Fruit fly (Drosophila melanogaster) whole organism, embryonic: ENCODE data around the gene ca.

ENCODE experiments used
- Atf6 ChIP-seq: fragments of 200-800 bp; sonication (Bioruptor generic); IDR thresholded peaks from 2 replicates; pipeline ENCODE4 v1.3.6; 2022; ENCODE audit warnings: missing biosample characterization, missing genetic modification characterization
- Bgb ChIP-seq: fragments of 200-800 bp; sonication (Bioruptor generic); IDR thresholded peaks from 2 replicates; pipeline ENCODE4 v1.3.6; 2022; ENCODE audit warnings: missing biosample characterization, missing genetic modification characterization; ENCODE audit not compliant: partially characterized antibody
- CG10147 ChIP-seq: fragments of 200-800 bp; sonication (Bioruptor generic); optimal IDR thresholded peaks from 2 replicates; lab custom pipeline; 2019; ENCODE audit warnings: missing biosample characterization, mild to moderate bottlenecking, missing genetic modification characterization, moderate library complexity
- CG11247 ChIP-seq: fragments of 200-800 bp; sonication (Bioruptor generic); IDR thresholded peaks from 2 replicates; pipeline ENCODE4 v1.3.6; 2022; ENCODE audit warnings: missing biosample characterization, missing genetic modification characterization
- CG13296 ChIP-seq: fragments of 200-800 bp; sonication (Bioruptor generic); optimal IDR thresholded peaks from 3 replicates; lab custom pipeline; 2018; ENCODE audit warnings: missing biosample characterization, mild to moderate bottlenecking, missing genetic modification characterization
- CG2120 ChIP-seq: fragments of 200-800 bp; sonication (Bioruptor generic); optimal IDR thresholded peaks from 3 replicates; lab custom pipeline; 2016; ENCODE audit warnings: missing biosample characterization, missing genetic modification characterization
- CG31224 ChIP-seq: fragments of 200-800 bp; sonication (Bioruptor generic); IDR thresholded peaks from 2 replicates; pipeline ENCODE4 v1.3.6; 2022; ENCODE audit warnings: missing biosample characterization, missing genetic modification characterization
- CG33213 ChIP-seq: fragments of 200-800 bp; sonication (Bioruptor generic); optimal IDR thresholded peaks from 3 replicates; lab custom pipeline; 2016; ENCODE audit warnings: missing biosample characterization, missing genetic modification characterization
- CG3995 ChIP-seq: fragments of 200-800 bp; sonication (Bioruptor generic); optimal IDR thresholded peaks from 3 replicates; lab custom pipeline; 2016; ENCODE audit warnings: missing biosample characterization, missing genetic modification characterization
- CG6175 ChIP-seq: fragments of 200-800 bp; sonication (Bioruptor generic); IDR thresholded peaks from 3 replicates; pipeline ENCODE4 v1.3.6; 2022; ENCODE audit warnings: missing biosample characterization, missing genetic modification characterization
- CG6272 ChIP-seq: fragments of 200-800 bp; sonication (Bioruptor generic); IDR thresholded peaks from 2 replicates; pipeline ENCODE4 v1.3.6; 2022; ENCODE audit warnings: missing biosample characterization, missing genetic modification characterization
- CG6683 ChIP-seq: fragments of 200-800 bp; sonication (Bioruptor generic); optimal IDR thresholded peaks from 2 replicates; lab custom pipeline; 2017; ENCODE audit warnings: missing biosample characterization, mild to moderate bottlenecking, missing genetic modification characterization, missing genetic modification reagents
- CG6854 ChIP-seq: fragments of 200-800 bp; sonication (Bioruptor generic); optimal IDR thresholded peaks from 3 replicates; lab custom pipeline; 2017; ENCODE audit warnings: missing biosample characterization, mild to moderate bottlenecking, missing genetic modification characterization
- CG7963 ChIP-seq: fragments of 200-800 bp; sonication (Bioruptor generic); IDR thresholded peaks from 3 replicates; pipeline ENCODE4 v1.3.6; 2022; ENCODE audit warnings: missing biosample characterization, missing genetic modification characterization; ENCODE audit not compliant: partially characterized antibody
- CG7987 ChIP-seq: fragments of 200-800 bp; sonication (Bioruptor generic); optimal IDR thresholded peaks from 2 replicates; lab custom pipeline; 2018; ENCODE audit warnings: missing biosample characterization, mild to moderate bottlenecking, missing genetic modification characterization, moderate library complexity
- CG9876 ChIP-seq: fragments of 200-800 bp; sonication (Bioruptor generic); optimal IDR thresholded peaks from 2 replicates; lab custom pipeline; 2016; ENCODE audit warnings: missing biosample characterization, missing genetic modification characterization
- Camta ChIP-seq: fragments of 200-800 bp; sonication (Bioruptor generic); optimal IDR thresholded peaks from 2 replicates; lab custom pipeline; 2016; ENCODE audit warnings: missing biosample characterization, missing genetic modification characterization
- CrebB ChIP-seq: fragments of 200-800 bp; sonication (Bioruptor generic); optimal IDR thresholded peaks from 3 replicates; lab custom pipeline; 2018; ENCODE audit warnings: missing biosample characterization, mild to moderate bottlenecking, missing genetic modification characterization
- Elba2 ChIP-seq: fragments of 200-800 bp; sonication (Bioruptor generic); optimal IDR thresholded peaks from 3 replicates; lab custom pipeline; 2016; ENCODE audit warnings: missing biosample characterization, missing genetic modification characterization
- Hr3 ChIP-seq: fragments of 200-800 bp; sonication (Bioruptor generic); optimal IDR thresholded peaks from 3 replicates; lab custom pipeline; 2016; ENCODE audit warnings: missing biosample characterization, missing genetic modification characterization
- Lhr ChIP-seq: fragments of 200-800 bp; sonication (Bioruptor generic); optimal IDR thresholded peaks from 3 replicates; lab custom pipeline; 2017; ENCODE audit warnings: mild to moderate bottlenecking, missing biosample characterization, missing genetic modification reagents, missing genetic modification characterization
- Mad ChIP-seq: fragments of 200-800 bp; sonication (Bioruptor generic); optimal IDR thresholded peaks from 2 replicates; lab custom pipeline; 2016; ENCODE audit warnings: missing biosample characterization, missing genetic modification characterization
- Med ChIP-seq: fragments of 200-800 bp; sonication (Bioruptor generic); peaks from one replicate; lab custom pipeline; 2016; ENCODE audit warnings: missing biosample characterization, missing genetic modification characterization, mild to moderate bottlenecking, inconsistent platforms, moderate library complexity
- Oaz ChIP-seq: fragments of 200-800 bp; sonication (Bioruptor generic); IDR thresholded peaks from 2 replicates; pipeline ENCODE4 v1.3.6; 2022; ENCODE audit warnings: missing biosample characterization, missing genetic modification characterization
- Opbp ChIP-seq: fragments of 200-800 bp; sonication (Bioruptor generic); IDR thresholded peaks from 3 replicates; pipeline ENCODE4 v1.3.6; 2022; ENCODE audit warnings: missing biosample characterization, missing genetic modification characterization; ENCODE audit not compliant: partially characterized antibody
- Side ChIP-seq: fragments of 200-800 bp; sonication (Bioruptor generic); optimal IDR thresholded peaks from 2 replicates; lab custom pipeline; 2016; ENCODE audit warnings: missing biosample characterization, missing genetic modification characterization
- Six4 ChIP-seq: fragments of 200-800 bp; sonication (Bioruptor generic); optimal IDR thresholded peaks from 2 replicates; lab custom pipeline; 2016; ENCODE audit warnings: missing biosample characterization, missing genetic modification characterization
- bbx ChIP-seq: fragments of 200-800 bp; sonication (Bioruptor generic); IDR thresholded peaks from 2 replicates; pipeline ENCODE4 v1.3.6; 2022; ENCODE audit warnings: missing biosample characterization, missing genetic modification characterization; ENCODE audit not compliant: partially characterized antibody
- caup ChIP-seq: fragments of 200-800 bp; sonication (Bioruptor generic); optimal IDR thresholded peaks from 3 replicates; lab custom pipeline; 2017; ENCODE audit warnings: missing biosample characterization, mild to moderate bottlenecking, missing genetic modification characterization, moderate library complexity; ENCODE audit not compliant: severe bottlenecking
- chif ChIP-seq, 2 experiments: fragments of 200-800 bp; sonication (Bioruptor generic); optimal IDR thresholded peaks; 3 replicates each; lab custom pipeline; 2016; ENCODE audit warnings: missing biosample characterization in 2 of 2, missing genetic modification characterization in 2 of 2
- chm ChIP-seq: fragments of 200-800 bp; sonication (Bioruptor generic); IDR thresholded peaks from 2 replicates; pipeline ENCODE4 v1.3.6; 2022; ENCODE audit warnings: missing biosample characterization, missing genetic modification characterization
- chn ChIP-seq: fragments of 200-800 bp; sonication (Bioruptor generic); optimal IDR thresholded peaks from 2 replicates; lab custom pipeline; 2016; ENCODE audit warnings: missing biosample characterization, missing genetic modification characterization
- crp ChIP-seq, 2 experiments: fragments of 200-800 bp; sonication (Bioruptor generic); optimal IDR thresholded peaks; 2 replicates in 1 of 2; 3 replicates in 1 of 2; lab custom pipeline; 2017; ENCODE audit warnings: missing biosample characterization in 2 of 2, missing genetic modification characterization in 2 of 2, mild to moderate bottlenecking in 1 of 2, moderate library complexity in 1 of 2
- fd102C ChIP-seq: fragments of 200-800 bp; sonication (Bioruptor generic); optimal IDR thresholded peaks from 2 replicates; lab custom pipeline; 2018; ENCODE audit warnings: missing biosample characterization, mild to moderate bottlenecking, missing genetic modification characterization, moderate library complexity
- ftz-f1 ChIP-seq: fragments of 200-800 bp; sonication (Bioruptor generic); optimal IDR thresholded peaks from 2 replicates; lab custom pipeline; 2016; ENCODE audit warnings: missing biosample characterization, missing genetic modification characterization
- kah ChIP-seq: fragments of 200-800 bp; sonication (Bioruptor generic); optimal IDR thresholded peaks from 2 replicates; lab custom pipeline; 2018; ENCODE audit warnings: missing biosample characterization, mild to moderate bottlenecking, missing genetic modification characterization
- kni ChIP-seq: fragments of 200-800 bp; sonication (Bioruptor generic); optimal IDR thresholded peaks from 3 replicates; lab custom pipeline; 2017; ENCODE audit warnings: mild to moderate bottlenecking, missing biosample characterization, missing genetic modification reagents, missing genetic modification characterization
- knrl ChIP-seq: fragments of 200-800 bp; sonication (Bioruptor generic); IDR thresholded peaks from 3 replicates; pipeline ENCODE4 v1.3.6; 2022; ENCODE audit warnings: missing biosample characterization, missing genetic modification characterization; ENCODE audit not compliant: partially characterized antibody
- mld ChIP-seq: fragments of 200-800 bp; sonication (Bioruptor generic); IDR thresholded peaks from 3 replicates; pipeline ENCODE4 v1.3.6; 2022; ENCODE audit warnings: missing biosample characterization, missing genetic modification characterization; ENCODE audit not compliant: partially characterized antibody
- nau ChIP-seq: fragments of 200-800 bp; sonication (Bioruptor generic); optimal IDR thresholded peaks from 3 replicates; lab custom pipeline; 2017; ENCODE audit warnings: missing biosample characterization, mild to moderate bottlenecking, missing genetic modification characterization, missing genetic modification reagents
- pb ChIP-seq: fragments of 200-800 bp; sonication (Bioruptor generic); optimal IDR thresholded peaks from 3 replicates; lab custom pipeline; 2016; ENCODE audit warnings: missing biosample characterization, missing genetic modification characterization
- ranshi ChIP-seq: fragments of 200-800 bp; sonication (Bioruptor generic); IDR thresholded peaks from 2 replicates; pipeline ENCODE4 v1.3.6; 2022; ENCODE audit warnings: missing biosample characterization, missing genetic modification characterization
- sd ChIP-seq: fragments of 200-800 bp; sonication (Bioruptor generic); optimal IDR thresholded peaks from 3 replicates; lab custom pipeline; 2018; ENCODE audit warnings: missing biosample characterization, mild to moderate bottlenecking, missing genetic modification characterization, moderate library complexity
- slbo ChIP-seq: fragments of 200-800 bp; sonication (Bioruptor generic); IDR thresholded peaks from 2 replicates; pipeline ENCODE4 v1.3.6; 2022; ENCODE audit warnings: missing biosample characterization, missing genetic modification characterization
- sqz ChIP-seq: fragments of 200-800 bp; sonication (Bioruptor generic); optimal IDR thresholded peaks from 3 replicates; lab custom pipeline; 2018; ENCODE audit warnings: missing biosample characterization, mild to moderate bottlenecking, missing genetic modification characterization
- toy ChIP-seq: fragments of 200-800 bp; sonication (Bioruptor generic); IDR thresholded peaks from 2 replicates; pipeline ENCODE4 v1.3.6; 2022; ENCODE audit warnings: missing biosample characterization, missing genetic modification characterization
- tx ChIP-seq: fragments of 200-800 bp; sonication (Bioruptor generic); optimal IDR thresholded peaks from 2 replicates; lab custom pipeline; 2016; ENCODE audit warnings: missing biosample characterization, missing genetic modification characterization
- vvl ChIP-seq: fragments of 200-800 bp; sonication (Bioruptor generic); IDR thresholded peaks from 2 replicates; pipeline ENCODE4 v1.3.6; 2022; ENCODE audit warnings: missing biosample characterization, missing genetic modification characterization
- zf30C ChIP-seq: fragments of 200-800 bp; sonication (Bioruptor generic); optimal IDR thresholded peaks from 3 replicates; lab custom pipeline; 2018; ENCODE audit warnings: missing biosample characterization, mild to moderate bottlenecking, missing genetic modification characterization
- zfh1 ChIP-seq: fragments of 200-800 bp; sonication (Bioruptor generic); IDR thresholded peaks from 3 replicates; pipeline ENCODE4 v1.3.6; 2022; ENCODE audit warnings: missing biosample characterization, missing genetic modification characterization

The ca gene

dm6 chr3R:29841293-29841791 lies 34.7 kb downstream of the ca start, which contains the start of gene Cad99C:
Cad99C (plus strand) TSS chr3R:29841657.
- TF ChIP-seq CG6175 (GFP tag; lab: Robert Waterston, UW) (peak; percentile 86), Opbp (peak; percentile 57; the same call in 2 of the 3 replicates), mld (GFP tag; lab: Robert Waterston, UW) (0 out of 3 replicates have a peak, but pooled peaks have one; percentile 33), ftz-f1 (GFP tag; lab: Kevin White, UChicago) (peak; percentile 53), pb (GFP tag; lab: Kevin White, UChicago) (peak; percentile 38), Side (GFP tag; lab: Kevin White, UChicago) (peak; percentile 1), CG7987 (GFP tag; lab: Kevin White, UChicago) (peak; percentile 38), Mad (GFP tag; lab: Kevin White, UChicago) (no peak), chn (GFP tag; lab: Kevin White, UChicago) (peak; percentile 31), sd (tag; lab: Kevin White, UChicago) (peak; percentile 61), CG2120 (GFP tag; lab: Kevin White, UChicago) (no peak), zf30C (GFP tag; lab: Kevin White, UChicago) (peak; percentile 74), CG6683 (GFP tag; lab: Kevin White, UChicago) (no peak), bbx (peak; percentile 57), Oaz (GFP tag; lab: Robert Waterston, UW) (no peak), Atf6 (0 out of 2 replicates have a peak, but pooled peaks have one; percentile 29), kni (peak; percentile 95), kah (GFP tag; lab: Kevin White, UChicago) (peak; percentile 89), CG11247 (GFP tag; lab: Robert Waterston, UW) (no peak), CrebB (tag; lab: Kevin White, UChicago) (no peak), Camta (GFP tag; lab: Kevin White, UChicago) (no peak), tx (GFP tag; lab: Kevin White, UChicago) (no peak), toy (GFP tag; lab: Robert Waterston, UW) (no peak), Lhr (GFP tag; lab: Kevin White, UChicago) (no peak), Med (GFP tag; lab: Kevin White, UChicago) (peak; percentile 78), CG6272 (no peak), CG6854 (GFP tag; lab: Kevin White, UChicago) (no peak), chm (GFP tag; lab: Robert Waterston, UW) (no peak; the same call in 1 of the 2 replicates), caup (GFP tag; lab: Kevin White, UChicago) (peak; percentile 27), nau (GFP tag; lab: Kevin White, UChicago) (no peak), Hr3 (no peak), ranshi (GFP tag; lab: Robert Waterston, UW) (no peak), CG10147 (GFP tag; lab: Kevin White, UChicago) (no peak), slbo (GFP tag; lab: Robert Waterston, UW) (peak; percentile 16; the same call in 1 of the 2 replicates), Bgb (GFP tag; lab: Robert Waterston, UW) (peak; percentile 44; the same call in 1 of the 2 replicates), CG31224 (GFP tag; lab: Robert Waterston, UW) (0 out of 2 replicates have a peak, but pooled peaks have one; percentile 15), sqz (GFP tag; lab: Kevin White, UChicago) (no peak), Elba2 (no peak), CG3995 (GFP tag; lab: Kevin White, UChicago) (no peak), CG7963 (GFP tag; lab: Robert Waterston, UW) (0 out of 3 replicates have a peak, but pooled peaks have one; percentile 17), Six4 (GFP tag; lab: Kevin White, UChicago) (no peak), zfh1 (0 out of 3 replicates have a peak, but pooled peaks have one; percentile 16), crp (GFP tag; optimal IDR thresholded peaks at IDR 0.05; lab: Kevin White, UChicago) (peak in 1 of 2 experiments; percentile 59), CG9876 (GFP tag; lab: Kevin White, UChicago) (no peak), fd102C (GFP tag; lab: Kevin White, UChicago) (no peak), knrl (GFP tag; lab: Robert Waterston, UW) (no peak), vvl (GFP tag; lab: Robert Waterston, UW) (peak; percentile 66), CG13296 (GFP tag; lab: Kevin White, UChicago) (no peak), chif (GFP tag; optimal IDR thresholded peaks at IDR 0.05; lab: Kevin White, UChicago) (no peak), CG33213 (no peak)
